Fruit fly (Drosophila melanogaster): Measurements from ENCODE around the gene Osi18.

Gene Osi18

DNA sequence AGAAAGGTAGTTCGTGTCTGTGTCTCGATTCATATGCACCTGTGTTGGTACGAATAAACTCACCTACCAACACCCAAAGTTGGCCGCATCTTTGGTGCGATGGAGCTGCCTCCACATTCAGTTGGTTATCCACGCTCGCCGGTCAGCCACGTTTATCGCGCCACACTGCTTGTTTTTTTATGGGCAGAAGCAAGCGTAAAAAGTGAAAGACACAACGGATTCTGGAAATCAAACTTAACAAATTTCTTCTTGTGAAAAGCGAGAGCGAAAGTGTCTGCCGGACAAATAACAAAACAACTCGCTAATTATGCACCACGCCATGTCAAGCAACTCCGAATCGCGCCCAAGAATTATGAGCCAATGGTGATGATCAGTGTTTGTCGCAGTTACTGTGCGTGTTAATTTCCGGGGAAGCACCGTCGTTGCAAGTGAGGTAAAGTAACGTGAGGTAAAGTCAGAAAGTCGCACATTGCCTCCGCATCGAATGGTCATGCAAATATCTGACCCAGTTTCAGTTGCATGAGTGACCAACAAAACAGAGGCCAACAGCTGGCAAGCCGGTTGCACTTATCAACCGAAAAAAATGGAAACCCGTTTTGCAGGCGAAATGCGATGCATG is 18.3 kb upstream of the Osi18 start, which contains the start of gene Osi17:
Gene Osi17 (plus strand): TSS at position 132 of the 619 bp plus-strand sequence.
- TF ChIP-seq insv (optimal IDR thresholded peaks at IDR 0.05) (no peak), ttk (optimal IDR thresholded peaks at IDR 0.05) (no peak)

DNA sequence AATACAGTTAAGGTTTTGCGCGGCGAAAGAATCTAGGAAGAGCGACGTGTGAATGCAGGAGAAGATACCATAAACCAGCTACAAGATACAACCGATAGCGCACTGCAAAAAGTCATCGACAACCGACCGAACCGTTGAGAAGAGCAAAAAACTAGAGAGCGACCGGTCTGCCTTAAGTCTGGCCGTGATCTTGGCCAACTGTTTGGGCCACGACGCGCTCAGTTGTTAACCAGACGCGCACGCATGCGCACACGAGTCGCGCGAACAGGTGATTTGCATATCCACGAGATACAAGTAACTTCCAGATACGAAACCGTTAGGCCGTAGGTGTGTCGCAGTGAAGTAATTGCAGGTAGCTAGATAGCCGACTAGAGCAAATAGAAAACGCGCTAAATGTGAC is 15.0 kb upstream of the Osi18 start:
- no peak for TF ChIP-seq Sin3A (optimal IDR thresholded peaks at IDR 0.05)

DNA sequence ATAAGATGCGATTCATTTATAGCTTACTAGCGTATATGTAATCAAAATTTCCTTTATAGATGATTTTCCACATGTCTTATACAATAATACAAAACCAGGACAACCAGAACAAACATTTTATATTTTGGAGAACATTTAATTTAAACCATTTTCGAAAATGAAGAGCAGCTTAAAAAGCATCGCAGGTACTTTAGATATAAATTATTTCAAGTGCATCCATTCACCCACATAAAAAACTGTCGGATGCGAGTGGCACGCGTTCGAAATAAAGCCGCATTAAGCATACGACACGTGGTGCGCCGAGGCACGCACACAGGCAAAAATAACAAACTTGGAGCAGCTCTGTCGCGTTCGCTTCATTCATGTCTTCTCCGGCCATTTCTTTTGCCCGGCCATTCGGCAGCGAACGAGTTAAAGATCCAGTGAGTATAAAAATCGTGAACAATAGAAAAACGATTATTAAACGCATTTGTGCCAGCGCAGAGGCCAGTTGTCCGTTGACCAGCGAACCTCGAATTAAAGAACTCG is 4.9 kb downstream of the Osi18 start, which contains the start of gene Osi19:
Gene Osi19 (plus strand): TSS at position 457 of the 528 bp plus-strand sequence.
- TF ChIP-seq Myc (optimal IDR thresholded peaks at IDR 0.05), result no peak
- no peak for TF ChIP-seq h (optimal IDR thresholded peaks at IDR 0.05)

DNA sequence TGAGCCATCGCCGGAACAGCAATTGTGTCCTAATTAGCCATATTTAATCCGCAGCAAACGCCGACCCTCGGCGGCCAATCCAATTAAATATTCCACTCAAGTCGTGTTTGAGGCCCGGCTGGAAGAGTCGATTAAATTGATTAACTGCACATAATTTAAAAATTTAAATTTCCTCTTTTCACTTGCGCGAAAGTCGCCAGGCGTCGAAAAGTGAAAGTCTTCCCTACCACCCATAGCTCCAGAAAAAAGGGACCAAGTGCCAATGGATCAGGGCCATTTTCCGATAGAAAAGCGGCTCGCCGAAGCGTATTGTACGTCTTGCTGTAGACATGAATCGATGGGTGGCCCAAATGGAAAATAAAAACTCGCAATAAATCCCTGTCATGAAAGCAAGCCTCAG is 7.3 kb downstream of the Osi18 start:
- TF ChIP-seq ttk (optimal IDR thresholded peaks at IDR 0.05) (no peak), h (optimal IDR thresholded peaks at IDR 0.05) (no peak), insv (optimal IDR thresholded peaks at IDR 0.05) (no peak), Myc (optimal IDR thresholded peaks at IDR 0.05) (no peak), Sin3A (optimal IDR thresholded peaks at IDR 0.05) (no peak), psq (optimal IDR thresholded peaks at IDR 0.05) (no peak)

- TF ChIP-seq psq (optimal IDR thresholded peaks at IDR 0.05) (no peak), ttk (optimal IDR thresholded peaks at IDR 0.05) (no peak), h (optimal IDR thresholded peaks at IDR 0.05) (no peak), Myc (optimal IDR thresholded peaks at IDR 0.05) (no peak), insv (optimal IDR thresholded peaks at IDR 0.05) (no peak), Sin3A (optimal IDR thresholded peaks at IDR 0.05) (no peak)
Observed at dm6 chr3R:6339795-6340194, 9.7 kb downstream of the Osi18 start, which contains the start of gene Osi20. Gene Osi20, plus strand, starts transcription at chr3R:6340095.

- no peak for TF ChIP-seq h (optimal IDR thresholded peaks at IDR 0.05)
- no peak for TF ChIP-seq Myc (optimal IDR thresholded peaks at IDR 0.05)
- TF ChIP-seq Sin3A (optimal IDR thresholded peaks at IDR 0.05), result no peak
- no peak for TF ChIP-seq ttk (optimal IDR thresholded peaks at IDR 0.05)
- no peak for TF ChIP-seq insv (optimal IDR thresholded peaks at IDR 0.05)
- no peak for TF ChIP-seq psq (optimal IDR thresholded peaks at IDR 0.05)
Observed at dm6 chr3R:6341668-6342067, 11.6 kb downstream of the Osi18 start, which contains the start of gene CG17917. Gene CG17917, plus strand, starts transcription at chr3R:6341968.

- TF ChIP-seq insv (optimal IDR thresholded peaks at IDR 0.05) (no peak), ttk (optimal IDR thresholded peaks at IDR 0.05) (no peak), psq (optimal IDR thresholded peaks at IDR 0.05) (no peak), h (optimal IDR thresholded peaks at IDR 0.05) (no peak), Sin3A (optimal IDR thresholded peaks at IDR 0.05) (no peak), Myc (optimal IDR thresholded peaks at IDR 0.05) (no peak)
Observed at dm6 chr3R:6342702-6343101, 12.7 kb downstream of the Osi18 start, which contains the start of gene CG10298. Gene CG10298, plus strand, starts transcription at chr3R:6343002.

- TF ChIP-seq psq (optimal IDR thresholded peaks at IDR 0.05) (no peak), Sin3A (optimal IDR thresholded peaks at IDR 0.05) (no peak), insv (optimal IDR thresholded peaks at IDR 0.05) (no peak), Myc (optimal IDR thresholded peaks at IDR 0.05) (no peak), h (optimal IDR thresholded peaks at IDR 0.05) (no peak)
Observed at dm6 chr3R:6343396-6344239, 13.6 kb downstream of the Osi18 start, which contains the start of gene CG17919. Gene CG17919, plus strand, starts transcription at chr3R:6344029.

dm6 chr3R:6345814-6346213 is 15.8 kb downstream of the Osi18 start, which contains the start of the genes SmD2 and CG18048:
Gene SmD2, minus strand, starts transcription at chr3R:6345911.
Gene CG18048, plus strand, starts transcription at chr3R:6346111.
- TF ChIP-seq Myc (optimal IDR thresholded peaks at IDR 0.05), result no peak
- TF ChIP-seq h (optimal IDR thresholded peaks at IDR 0.05), result no peak
- TF ChIP-seq insv (optimal IDR thresholded peaks at IDR 0.05), result no peak
- TF ChIP-seq ttk (optimal IDR thresholded peaks at IDR 0.05), result no peak
- no peak for TF ChIP-seq psq (optimal IDR thresholded peaks at IDR 0.05)
- no peak for TF ChIP-seq Sin3A (optimal IDR thresholded peaks at IDR 0.05)

DNA sequence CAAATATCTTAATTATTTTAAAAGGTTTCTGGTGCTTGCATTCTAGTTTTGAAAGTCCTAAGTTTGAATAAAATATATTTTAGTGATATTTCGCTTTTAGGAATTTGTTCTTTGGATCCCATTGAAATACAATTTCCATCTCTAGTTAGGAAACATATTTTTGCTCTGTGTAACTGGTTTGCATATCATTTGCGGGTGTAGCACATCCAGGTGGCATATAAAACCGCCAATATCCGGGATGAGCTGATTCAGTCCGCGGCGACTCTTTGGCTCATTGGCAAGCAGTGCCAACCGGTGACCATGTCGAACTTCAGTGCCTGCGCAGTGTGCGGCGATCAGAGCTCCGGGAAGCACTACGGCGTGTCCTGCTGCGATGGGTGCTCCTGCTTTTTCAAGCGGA is 18.9 kb downstream of the Osi18 start, which contains the start of gene Hr83:
Gene Hr83 (plus strand): TSS at position 301 of the 400 bp plus-strand sequence.
- TF ChIP-seq Sin3A (optimal IDR thresholded peaks at IDR 0.05) (no peak), insv (optimal IDR thresholded peaks at IDR 0.05) (no peak), ttk (optimal IDR thresholded peaks at IDR 0.05) (no peak), h (optimal IDR thresholded peaks at IDR 0.05) (no peak), psq (optimal IDR thresholded peaks at IDR 0.05) (no peak), Myc (optimal IDR thresholded peaks at IDR 0.05) (no peak)

DNA sequence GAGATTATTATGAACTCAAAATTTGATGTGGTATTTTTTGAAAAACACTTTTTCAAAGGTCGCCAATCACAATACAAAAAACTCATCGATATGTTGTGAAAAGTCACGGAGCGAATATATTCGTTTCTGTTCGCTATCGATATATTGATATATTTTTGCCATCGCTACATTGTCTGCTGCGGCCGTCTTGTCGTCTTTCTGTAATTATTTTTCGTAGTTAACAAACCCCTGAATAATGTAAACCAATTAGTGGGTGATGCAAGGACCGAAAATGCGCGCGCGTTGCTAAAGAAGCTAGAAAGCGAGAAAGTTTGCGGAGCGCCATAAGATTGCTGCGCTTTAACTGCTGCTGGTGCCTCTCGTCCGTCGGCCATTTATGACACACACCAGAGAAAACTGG is 20.7 kb downstream of the Osi18 start, which contains the start of gene Pak:
Gene Pak (plus strand): TSS at position 142 of the 400 bp plus-strand sequence.
- TF ChIP-seq Sin3A (optimal IDR thresholded peaks at IDR 0.05) (no peak), Myc (optimal IDR thresholded peaks at IDR 0.05) (no peak), psq (optimal IDR thresholded peaks at IDR 0.05) (no peak), ttk (optimal IDR thresholded peaks at IDR 0.05) (no peak), insv (optimal IDR thresholded peaks at IDR 0.05) (no peak), h (optimal IDR thresholded peaks at IDR 0.05) (no peak)

- TF ChIP-seq psq (optimal IDR thresholded peaks at IDR 0.05) (no peak), ttk (optimal IDR thresholded peaks at IDR 0.05) (no peak), Myc (optimal IDR thresholded peaks at IDR 0.05) (no peak), insv (optimal IDR thresholded peaks at IDR 0.05) (no peak), h (optimal IDR thresholded peaks at IDR 0.05) (no peak), Sin3A (optimal IDR thresholded peaks at IDR 0.05) (no peak)
Observed at dm6 chr3R:6351181-6351580, 21.1 kb downstream of the Osi18 start.

All from Kc167 (cell line).